Worm (Caenorhabditis elegans) whole organism, young adult: Measurements from ENCODE around the gene T12A2.3.

Experiments used
- C17E4.6 ChIP-seq: fragments of 200-800 bp; sonication (Bioruptor generic); IDR thresholded peaks from 2 replicates; pipeline ENCODE4 v1.3.6; 2022; ENCODE audit warnings: missing genetic modification reagents, missing genetic modification characterization, missing compliant biosample characterization
- F10E7.11 ChIP-seq: sonication (generic microtip); optimal IDR thresholded peaks from 2 replicates; lab custom pipeline; 2017; ENCODE audit warnings: mild to moderate bottlenecking, missing genetic modification characterization, moderate library complexity, missing compliant biosample characterization
- F23B12.7 ChIP-seq: sonication (generic microtip); optimal IDR thresholded peaks from 2 replicates; lab custom pipeline; 2017; ENCODE audit warnings: missing genetic modification characterization, mild to moderate bottlenecking, missing compliant biosample characterization, antibody characterized with exemption, moderate library complexity; ENCODE audit not compliant: insufficient read depth
- F37B4.10 ChIP-seq: fragments of 200-800 bp; sonication (Bioruptor generic); IDR thresholded peaks from 2 replicates; pipeline ENCODE4 v1.3.6; 2022; ENCODE audit warnings: missing genetic modification characterization, missing compliant biosample characterization
- F52B5.7 ChIP-seq: sonication (generic microtip); optimal IDR thresholded peaks from 2 replicates; lab custom pipeline; 2016; ENCODE audit warnings: mild to moderate bottlenecking, missing genetic modification characterization, missing compliant biosample characterization
- Y53F4B.3 ChIP-seq: fragments of 200-800 bp; sonication (Bioruptor generic); IDR thresholded peaks from 2 replicates; pipeline ENCODE4 v1.3.6; 2022; ENCODE audit warnings: missing genetic modification reagents, missing genetic modification characterization, missing compliant biosample characterization
- Y53G8AR.9 ChIP-seq: fragments of 200-800 bp; sonication (Bioruptor generic); conservative IDR thresholded peaks from 2 replicates; pipeline ENCODE4 v1.3.6; 2022; ENCODE audit warnings: missing genetic modification reagents, missing genetic modification characterization, missing compliant biosample characterization
- Y56A3A.18 ChIP-seq: fragments of 200-800 bp; sonication (Bioruptor generic); IDR thresholded peaks from 2 replicates; pipeline ENCODE4 v1.3.6; 2022; ENCODE audit warnings: missing genetic modification reagents, missing genetic modification characterization, missing compliant biosample characterization
- Y67H2A.10 ChIP-seq: fragments of 200-800 bp; sonication (Bioruptor generic); conservative IDR thresholded peaks from 2 replicates; pipeline ENCODE4 v1.3.6; 2022; ENCODE audit warnings: missing genetic modification reagents, missing genetic modification characterization, missing compliant biosample characterization
- aptf-2 ChIP-seq: fragments of 200-800 bp; sonication (Bioruptor generic); conservative IDR thresholded peaks from 2 replicates; pipeline ENCODE4 v1.3.6; 2022; ENCODE audit warnings: missing genetic modification reagents, missing genetic modification characterization, missing compliant biosample characterization
- athp-1 ChIP-seq: sonication (generic microtip); optimal IDR thresholded peaks from 2 replicates; lab custom pipeline; 2017; ENCODE audit warnings: mild to moderate bottlenecking, missing genetic modification characterization, missing compliant biosample characterization
- attf-3 ChIP-seq: fragments of 200-800 bp; sonication (Bioruptor generic); conservative IDR thresholded peaks from 2 replicates; pipeline ENCODE4 v1.3.6; 2022; ENCODE audit warnings: missing genetic modification reagents, missing genetic modification characterization, missing compliant biosample characterization
- bed-1 ChIP-seq: fragments of 200-800 bp; sonication (Bioruptor generic); IDR thresholded peaks from 2 replicates; pipeline ENCODE4 v1.3.6; 2022; ENCODE audit warnings: missing genetic modification reagents, missing genetic modification characterization, missing compliant biosample characterization
- ccch-3 ChIP-seq: fragments of 200-800 bp; sonication (Bioruptor generic); optimal IDR thresholded peaks from 2 replicates; lab custom pipeline; 2018; ENCODE audit warnings: mild to moderate bottlenecking, missing genetic modification characterization, missing compliant biosample characterization
- ceh-27 ChIP-seq: fragments of 200-800 bp; sonication (Bioruptor generic); optimal IDR thresholded peaks from 2 replicates; lab custom pipeline; 2018; ENCODE audit warnings: mild to moderate bottlenecking, missing genetic modification characterization, moderate library complexity, missing compliant biosample characterization
- ceh-79 ChIP-seq: sonication (generic microtip); optimal IDR thresholded peaks from 2 replicates; lab custom pipeline; 2017; ENCODE audit warnings: mild to moderate bottlenecking, missing genetic modification characterization, missing compliant biosample characterization
- ceh-91 ChIP-seq: fragments of 200-800 bp; sonication (Bioruptor generic); IDR thresholded peaks from 2 replicates; pipeline ENCODE4 v1.3.6; 2022; ENCODE audit warnings: missing genetic modification reagents, missing genetic modification characterization, missing compliant biosample characterization
- dpl-1 ChIP-seq: fragments of 150-350 bp; optimal IDR thresholded peaks from 2 replicates; lab custom pipeline; 2014; ENCODE audit warnings: missing biosample characterization, missing genetic modification reagents, missing genetic modification characterization
- egl-44 ChIP-seq: fragments of 200-800 bp; sonication (Bioruptor generic); IDR thresholded peaks from 2 replicates; pipeline ENCODE4 v1.3.6; 2022; ENCODE audit warnings: missing genetic modification reagents, missing genetic modification characterization, missing compliant biosample characterization
- fkh-3 ChIP-seq: sonication (generic microtip); optimal IDR thresholded peaks from 2 replicates; lab custom pipeline; 2016; ENCODE audit warnings: mild to moderate bottlenecking, missing genetic modification characterization, missing compliant biosample characterization
- hmg-20 ChIP-seq: fragments of 200-800 bp; sonication (Bioruptor generic); IDR thresholded peaks from 2 replicates; pipeline ENCODE4 v1.3.6; 2022; ENCODE audit warnings: missing genetic modification reagents, missing genetic modification characterization, missing compliant biosample characterization
- hsf-1 ChIP-seq: fragments of 200-800 bp; sonication (Bioruptor generic); IDR thresholded peaks from 2 replicates; pipeline ENCODE4 v1.3.6; 2022; ENCODE audit warnings: missing genetic modification reagents, missing genetic modification characterization, missing compliant biosample characterization
- let-526 ChIP-seq: fragments of 200-800 bp; sonication (Bioruptor generic); IDR thresholded peaks from 2 replicates; pipeline ENCODE4 v1.3.6; 2022; ENCODE audit warnings: missing genetic modification reagents, missing genetic modification characterization, missing compliant biosample characterization
- lin-40 ChIP-seq: sonication (generic microtip); optimal IDR thresholded peaks from 2 replicates; lab custom pipeline; 2016; ENCODE audit warnings: missing genetic modification characterization, mild to moderate bottlenecking, missing compliant biosample characterization, missing genotype, missing genetic modification reagents
- madf-6 ChIP-seq: fragments of 200-800 bp; sonication (Bioruptor generic); IDR thresholded peaks from 2 replicates; pipeline ENCODE4 v1.3.6; 2022; ENCODE audit warnings: missing genetic modification reagents, missing genetic modification characterization, missing compliant biosample characterization
- mel-28 ChIP-seq: sonication (generic microtip); optimal IDR thresholded peaks from 2 replicates; lab custom pipeline; 2016; ENCODE audit warnings: borderline replicate concordance, mild to moderate bottlenecking, missing genetic modification characterization, missing compliant biosample characterization
- pbrm-1 ChIP-seq: fragments of 200-800 bp; sonication (Bioruptor generic); IDR thresholded peaks from 2 replicates; pipeline ENCODE4 v1.3.6; 2022; ENCODE audit warnings: missing genetic modification reagents, missing genetic modification characterization, missing compliant biosample characterization
- pha-4 ChIP-seq: fragments of 150-350 bp; sonication (generic microtip); optimal IDR thresholded peaks from 2 replicates; lab custom pipeline; 2014; ENCODE audit warnings: missing biosample characterization, missing genetic modification reagents, missing genetic modification characterization
- sdz-38 ChIP-seq: sonication (generic microtip); optimal IDR thresholded peaks from 2 replicates; lab custom pipeline; 2016; ENCODE audit warnings: missing genotype, missing genetic modification characterization, missing compliant biosample characterization
- snpc-1.1 ChIP-seq: sonication (generic microtip); optimal IDR thresholded peaks from 2 replicates; lab custom pipeline; 2017; ENCODE audit warnings: missing genetic modification characterization, mild to moderate bottlenecking, missing compliant biosample characterization, antibody characterized with exemption, moderate library complexity, missing genotype, missing genetic modification reagents; ENCODE audit not compliant: insufficient read depth
- snpc-1.3 ChIP-seq: sonication (generic microtip); optimal IDR thresholded peaks from 2 replicates; lab custom pipeline; 2017; ENCODE audit warnings: missing genetic modification characterization, mild to moderate bottlenecking, missing compliant biosample characterization, antibody characterized with exemption, moderate library complexity, missing genotype, missing genetic modification reagents; ENCODE audit not compliant: insufficient read depth
- snpc-3.4 ChIP-seq: sonication (generic microtip); optimal IDR thresholded peaks from 2 replicates; lab custom pipeline; 2017; ENCODE audit warnings: missing genetic modification characterization, mild to moderate bottlenecking, missing compliant biosample characterization, antibody characterized with exemption, moderate library complexity, missing genotype, missing genetic modification reagents
- snpc-4 ChIP-seq, 5 experiments: fragments of 150-350 bp in 1 of 5; sonication (generic microtip) in 4 of 5; optimal IDR thresholded peaks; 2 replicates each; lab custom pipeline; 2014 to 2018; ENCODE audit warnings: missing genetic modification characterization in 5 of 5, missing biosample characterization in 3 of 5, antibody characterized with exemption in 2 of 5, mild to moderate bottlenecking in 2 of 5, missing compliant biosample characterization in 2 of 5, missing genotype in 2 of 5, moderate library complexity in 2 of 5, missing genetic modification reagents in 1 of 5
- sptf-2 ChIP-seq: fragments of 200-800 bp; sonication (Bioruptor generic); optimal IDR thresholded peaks from 2 replicates; lab custom pipeline; 2018; ENCODE audit warnings: mild to moderate bottlenecking, missing genetic modification characterization, missing compliant biosample characterization
- unc-130 ChIP-seq: sonication (generic microtip); optimal IDR thresholded peaks from 2 replicates; lab custom pipeline; 2016; ENCODE audit warnings: missing genetic modification reagents, missing genetic modification characterization, missing compliant biosample characterization
- zfh-2 ChIP-seq: fragments of 200-800 bp; sonication (Bioruptor generic); conservative IDR thresholded peaks from 2 replicates; pipeline ENCODE4 v1.3.6; 2022; ENCODE audit warnings: missing genetic modification reagents, missing genetic modification characterization, missing compliant biosample characterization
- ztf-26 ChIP-seq: sonication (generic microtip); optimal IDR thresholded peaks from 2 replicates; lab custom pipeline; 2017; ENCODE audit warnings: missing genetic modification characterization, missing compliant biosample characterization
- ztf-3 ChIP-seq: fragments of 200-800 bp; sonication (Bioruptor generic); optimal IDR thresholded peaks from 2 replicates; lab custom pipeline; 2018; ENCODE audit warnings: mild to moderate bottlenecking, missing genetic modification characterization, missing compliant biosample characterization

The T12A2.3 gene

DNA sequence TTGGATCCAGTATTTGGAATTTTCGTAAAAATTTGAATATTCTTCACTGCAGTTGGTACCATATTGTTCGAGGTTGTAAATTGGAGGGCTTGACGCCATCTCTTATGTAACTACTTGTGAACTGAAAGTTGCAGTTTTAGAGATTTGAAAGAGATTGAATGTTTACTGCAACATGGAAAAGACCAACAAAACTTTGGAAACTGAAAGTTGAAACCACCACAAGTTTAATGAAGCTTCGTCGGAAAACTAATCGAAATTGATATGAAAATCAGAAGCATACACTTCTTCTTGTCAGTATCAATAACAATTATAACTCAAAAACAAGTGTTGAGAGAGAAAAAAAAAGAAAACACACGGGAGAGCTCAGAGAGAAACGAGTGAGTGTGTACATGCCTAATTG lies 27.4 kb downstream of the T12A2.3 start, which contains the start of gene srg-7:
srg-7 (minus strand) TSS at position 101 of the 400 bp plus-strand sequence.
- TF ChIP-seq snpc-1.3 (tag; lab: Kevin White, UChicago) (no peak), F23B12.7 (tag; lab: Kevin White, UChicago) (no peak), ceh-27 (GFP tag; lab: Kevin White, UChicago) (no peak), Y56A3A.18 (no peak), Y53G8AR.9 (no peak), fkh-3 (tag; lab: Kevin White, UChicago) (no peak), ztf-26 (tag; lab: Kevin White, UChicago) (no peak), egl-44 (GFP tag; lab: Robert Waterston, UW) (no peak), zfh-2 (GFP tag; lab: Robert Waterston, UW) (no peak), sdz-38 (tag; lab: Kevin White, UChicago) (no peak), C17E4.6 (GFP tag; lab: Robert Waterston, UW) (no peak), F52B5.7 (tag; lab: Kevin White, UChicago) (no peak), sptf-2 (GFP tag; lab: Kevin White, UChicago) (no peak), lin-40 (tag; lab: Kevin White, UChicago) (no peak), mel-28 (no peak), Y53F4B.3 (GFP tag; lab: Robert Waterston, UW) (no peak), pha-4 (tag; lab: Kevin White, UChicago) (no peak), ztf-3 (GFP tag; lab: Kevin White, UChicago) (no peak), madf-6 (no peak), hmg-20 (no peak)

DNA sequence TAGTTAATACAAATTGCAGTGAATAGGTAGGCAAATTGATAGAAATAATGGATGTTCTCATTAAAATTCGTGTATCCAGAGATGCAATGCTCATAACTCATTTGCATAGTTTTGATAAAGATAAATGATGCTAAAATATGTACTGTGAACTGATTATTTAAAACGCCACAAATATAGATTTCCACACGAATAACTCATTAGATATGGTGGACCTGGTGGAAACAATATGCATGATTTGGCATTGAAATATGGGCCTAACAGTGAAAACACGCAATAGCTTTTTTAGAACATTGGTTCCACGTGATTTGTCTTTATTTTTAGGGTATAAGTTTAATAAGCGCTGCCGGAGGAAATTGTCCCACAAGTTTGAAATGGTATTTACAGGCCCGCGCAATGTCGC lies 29.6 kb downstream of the T12A2.3 start, which contains the start of gene srg-3:
srg-3 (minus strand) TSS at position 101 of the 400 bp plus-strand sequence.
- no peak for TF ChIP-seq ceh-79 (tag; lab: Kevin White, UChicago)
- no peak for TF ChIP-seq ceh-91 (GFP tag; lab: Robert Waterston, UW)
- no peak for TF ChIP-seq athp-1 (tag; lab: Kevin White, UChicago)
- no peak for TF ChIP-seq ccch-3 (GFP tag; lab: Kevin White, UChicago)
- no peak for TF ChIP-seq ceh-27 (GFP tag; lab: Kevin White, UChicago)
- TF ChIP-seq snpc-3.4 (tag; lab: Kevin White, UChicago) = no peak
- no peak for TF ChIP-seq Y67H2A.10
- TF ChIP-seq, all 124 proteins: peak for 0

DNA sequence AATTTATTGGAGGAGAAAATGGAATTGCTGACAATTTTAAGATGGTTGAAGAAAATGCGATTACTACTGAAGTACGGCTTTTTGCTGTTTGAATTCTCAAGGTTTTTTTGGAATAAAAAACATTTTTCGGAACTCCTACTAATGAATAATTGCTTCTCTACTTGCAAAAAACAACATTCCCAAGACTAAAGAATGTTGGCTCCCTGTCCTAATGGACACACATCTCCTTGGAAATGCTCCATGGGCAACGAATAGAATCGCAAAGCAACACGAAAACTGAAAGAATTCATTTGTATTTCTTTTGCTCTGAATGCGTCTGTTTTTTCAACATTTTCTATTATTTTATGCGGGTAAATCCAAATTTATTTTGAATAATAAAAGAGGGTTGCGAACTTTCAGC lies 32.2 kb downstream of the T12A2.3 start, which contains the start of gene C18F10.2:
C18F10.2 (plus strand) TSS at position 301 of the 400 bp plus-strand sequence.
- TF ChIP-seq pbrm-1 (no peak), aptf-2 (GFP tag; lab: Robert Waterston, UW) (no peak), let-526 (GFP tag; lab: Robert Waterston, UW) (no peak), F10E7.11 (tag; lab: Kevin White, UChicago) (no peak), F23B12.7 (tag; lab: Kevin White, UChicago) (no peak), Y67H2A.10 (no peak), snpc-4 (GFP tag; optimal IDR thresholded peaks at IDR 0.05; lab: Kevin White, UChicago) (no peak), snpc-4 (tag; optimal IDR thresholded peaks at IDR 0.05; lab: Kevin White, UChicago) (no peak), hsf-1 (GFP tag; lab: Robert Waterston, UW) (no peak), attf-3 (GFP tag; lab: Robert Waterston, UW) (no peak), bed-1 (GFP tag; lab: Robert Waterston, UW) (no peak), dpl-1 (GFP tag; lab: Kevin White, UChicago) (no peak), F37B4.10 (GFP tag; lab: Robert Waterston, UW) (no peak), unc-130 (GFP tag; lab: Kevin White, UChicago) (no peak), snpc-1.1 (tag; lab: Kevin White, UChicago) (no peak)
